Worm (Caenorhabditis elegans) whole organism, L1 larva: ENCODE measurements around the gene ceh-32.

Experiments used
- C16A3.4 ChIP-seq: fragments of 150-350 bp; optimal IDR thresholded peaks from 2 replicates; lab custom pipeline; 2014; ENCODE audit warnings: missing biosample characterization, missing genetic modification characterization
- alr-1 ChIP-seq: fragments of 200-800 bp; sonication (Bioruptor generic); optimal IDR thresholded peaks from 2 replicates; lab custom pipeline; 2018; ENCODE audit warnings: borderline replicate concordance, mild to moderate bottlenecking, missing genetic modification characterization, missing compliant biosample characterization
- ceh-88 ChIP-seq: fragments of 200-800 bp; sonication (Bioruptor generic); IDR thresholded peaks from 2 replicates; pipeline ENCODE4 v1.3.6; 2022; ENCODE audit warnings: missing genetic modification characterization, missing compliant biosample characterization
- fkh-10 ChIP-seq: sonication (generic microtip); optimal IDR thresholded peaks from 2 replicates; lab custom pipeline; 2017; ENCODE audit warnings: missing biosample characterization, missing genetic modification reagents, missing genetic modification characterization
- jun-1 ChIP-seq: fragments of 150-350 bp; optimal IDR thresholded peaks from 2 replicates; lab custom pipeline; 2014; ENCODE audit warnings: missing biosample characterization, missing genetic modification reagents, missing genetic modification characterization
- lin-15B ChIP-seq: fragments of 150-350 bp; sonication (generic microtip); optimal IDR thresholded peaks from 3 replicates; lab custom pipeline; 2014; ENCODE audit warnings: missing biosample characterization, missing genetic modification characterization
- sox-4 ChIP-seq: sonication (generic microtip); optimal IDR thresholded peaks from 2 replicates; lab custom pipeline; 2016; ENCODE audit warnings: missing genetic modification characterization, missing compliant biosample characterization
- unc-98 ChIP-seq: fragments of 200-800 bp; sonication (Bioruptor generic); IDR thresholded peaks from 2 replicates; pipeline ENCODE4 v1.3.6; 2022; ENCODE audit warnings: missing genetic modification characterization, missing compliant biosample characterization

DNA sequence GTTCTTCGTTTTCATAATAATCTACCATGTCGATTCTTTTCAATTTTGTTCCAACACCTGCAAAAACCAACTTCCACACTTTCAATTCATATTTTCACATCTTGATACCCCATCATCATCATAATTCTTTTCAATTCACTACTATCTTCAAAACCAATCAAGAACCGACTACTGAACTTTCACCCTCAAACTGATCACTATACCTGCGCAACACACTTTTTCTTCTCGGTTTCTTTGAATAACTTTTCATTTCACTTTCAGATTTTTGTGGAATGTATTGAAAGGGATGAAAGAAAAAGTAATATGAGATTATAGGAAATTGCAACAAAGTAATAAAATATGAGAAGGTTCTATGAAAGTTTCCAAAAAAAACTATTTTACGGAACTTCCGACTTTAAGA, 35.9 kb upstream of the ceh-32 start:
- TF ChIP-seq lin-15B (tag; lab: Kevin White, UChicago) (no peak), ceh-88 (GFP tag; lab: Robert Waterston, UW) (no peak), jun-1 (tag; lab: Kevin White, UChicago) (no peak), alr-1 (tag; lab: Kevin White, UChicago) (no peak), sox-4 (tag; lab: Kevin White, UChicago) (no peak), fkh-10 (no peak), C16A3.4 (tag; lab: Kevin White, UChicago) (no peak), unc-98 (GFP tag; lab: Robert Waterston, UW) (no peak)
